Fruit fly (Drosophila melanogaster): ENCODE data around the gene ds.

- TF ChIP-seq CG13204 (GFP tag; optimal IDR thresholded peaks at IDR 0.05) = no peak
- TF ChIP-seq EcR (GFP tag; optimal IDR thresholded peaks at IDR 0.05) = no peak
- TF ChIP-seq CG10348 (GFP tag; IDR thresholded peaks at IDR 0.05) = no peak
- TF ChIP-seq Snoo (tag; optimal IDR thresholded peaks at IDR 0.05) = no peak
Observed at dm6 chr2L:621101-621500, 93.7 kb downstream of the ds start, which contains the start of gene lectin-21Cb.

All from whole organism, pupa.